Worm (Caenorhabditis elegans): ENCODE results near the gene pud-1.1.

DNA sequence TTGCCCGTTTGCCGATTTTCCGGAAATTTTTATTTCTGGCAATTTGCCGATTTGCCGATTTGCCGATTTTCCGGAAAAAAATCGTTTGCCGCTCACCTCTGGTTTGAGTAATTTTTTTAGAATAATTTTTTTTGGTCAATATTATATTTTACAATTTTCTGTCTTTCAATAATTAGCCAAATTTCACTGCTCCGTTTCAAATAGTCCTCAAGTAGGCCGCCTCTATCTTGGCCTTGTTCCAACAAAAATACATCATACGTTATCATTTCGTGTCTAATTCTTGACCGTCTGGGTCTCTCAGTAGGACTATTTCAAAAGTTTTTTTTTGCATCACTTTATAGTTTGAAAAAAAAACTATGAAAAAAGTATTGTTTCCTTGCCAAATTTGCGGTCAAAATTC lies 38.0 kb upstream of the pud-1.1 start, which contains the start of gene nhr-115:
- no peak for TF ChIP-seq T07F8.4 (tag; optimal IDR thresholded peaks at IDR 0.05)
- no peak for TF ChIP-seq Y56A3A.18 (GFP tag; IDR thresholded peaks at IDR 0.05)
